Worm (Caenorhabditis elegans) whole organism, mixed stage, embryonic: ENCODE data around the gene aak-1.

Source experiments
- ceh-39 ChIP-seq: fragments of 150-350 bp; optimal IDR thresholded peaks from 2 replicates; lab custom pipeline; 2014; ENCODE audit warnings: missing biosample characterization, missing genetic modification characterization
- elt-3 ChIP-seq: fragments of 150-350 bp; optimal IDR thresholded peaks from 2 replicates; lab custom pipeline; 2014; ENCODE audit warnings: missing biosample characterization, missing genetic modification characterization
- lin-13 ChIP-seq: fragments of 150-350 bp; optimal IDR thresholded peaks from 2 replicates; lab custom pipeline; 2014; ENCODE audit warnings: missing biosample characterization, missing genetic modification characterization
- nhr-12 ChIP-seq: fragments of 150-350 bp; optimal IDR thresholded peaks from 2 replicates; lab custom pipeline; 2014; ENCODE audit warnings: missing biosample characterization, missing genetic modification characterization
- pha-4 ChIP-seq: fragments of 150-350 bp; optimal IDR thresholded peaks from 2 replicates; lab custom pipeline; 2018; ENCODE audit warnings: missing biosample characterization, missing genetic modification reagents, missing genetic modification characterization
- snpc-4 ChIP-seq: fragments of 150-350 bp; optimal IDR thresholded peaks from 2 replicates; lab custom pipeline; 2014; ENCODE audit warnings: missing biosample characterization, missing genetic modification characterization
- unc-39 ChIP-seq: fragments of 150-350 bp; optimal IDR thresholded peaks from 2 replicates; lab custom pipeline; 2014; ENCODE audit warnings: missing biosample characterization, missing genetic modification characterization
- unc-62 ChIP-seq: fragments of 150-350 bp; optimal IDR thresholded peaks from 2 replicates; lab custom pipeline; 2014; ENCODE audit warnings: missing biosample characterization, missing genetic modification reagents, missing genetic modification characterization
- ztf-11 ChIP-seq: fragments of 150-350 bp; optimal IDR thresholded peaks from 2 replicates; lab custom pipeline; 2014; ENCODE audit warnings: missing biosample characterization, missing genetic modification characterization

DNA sequence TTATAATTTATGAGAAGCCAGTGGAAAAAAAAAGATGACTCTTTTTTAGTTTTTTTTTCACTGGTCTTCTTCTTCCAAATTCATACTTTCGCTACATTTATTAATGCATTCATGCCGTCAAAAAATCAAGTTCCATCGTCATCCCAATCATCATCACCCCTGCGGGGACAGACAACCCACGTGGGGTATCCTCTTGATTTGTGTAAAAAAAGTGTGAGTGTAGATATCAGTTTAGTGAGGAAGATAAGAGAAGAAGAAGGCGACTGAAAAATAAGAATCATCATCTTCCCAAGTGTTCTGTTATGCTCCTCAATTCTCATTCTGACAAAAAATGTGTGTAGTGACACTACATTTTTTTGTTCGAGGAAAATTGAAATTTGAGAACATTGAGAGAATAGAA lies 28.9 kb downstream of the aak-1 start:
- TF ChIP-seq pha-4 (tag; lab: Kevin White, UChicago) (no peak), unc-62 (GFP tag; lab: Kevin White, UChicago) (no peak), ztf-11 (no peak), elt-3 (tag; lab: Kevin White, UChicago) (no peak), nhr-12 (tag; lab: Kevin White, UChicago) (no peak), unc-39 (tag; lab: Kevin White, UChicago) (no peak), ceh-39 (tag; lab: Kevin White, UChicago) (no peak), snpc-4 (tag; lab: Kevin White, UChicago) (no peak), lin-13 (tag; lab: Kevin White, UChicago) (no peak)
